Fruit fly (Drosophila melanogaster) whole organism, prepupa: ENCODE measurements around the gene Tcs4.

Experiments
- CG10631 ChIP-seq: fragments of 200-800 bp; sonication (Bioruptor generic); optimal IDR thresholded peaks from 2 replicates; lab custom pipeline; 2016; ENCODE audit warnings: missing biosample characterization, missing genetic modification characterization
- CG8319 ChIP-seq: fragments of 200-800 bp; sonication (Bioruptor generic); optimal IDR thresholded peaks from 3 replicates; lab custom pipeline; 2016; ENCODE audit warnings: missing biosample characterization, missing genetic modification characterization
- Gug ChIP-seq: fragments of 200-800 bp; sonication (Bioruptor generic); IDR thresholded peaks from 2 replicates; pipeline ENCODE4 v1.3.6; 2022; ENCODE audit warnings: missing biosample characterization, missing genetic modification characterization
- Hr38 ChIP-seq: sonication (Bioruptor generic); optimal IDR thresholded peaks from 2 replicates; lab custom pipeline; 2016; ENCODE audit warnings: missing biosample characterization, missing genetic modification characterization
- Hr39 ChIP-seq: fragments of 200-800 bp; sonication (Bioruptor generic); optimal IDR thresholded peaks from 2 replicates; lab custom pipeline; 2016; ENCODE audit warnings: missing biosample characterization, missing genetic modification characterization
- esn ChIP-seq: fragments of 200-800 bp; sonication (Bioruptor generic); optimal IDR thresholded peaks from 2 replicates; lab custom pipeline; 2016; ENCODE audit warnings: missing biosample characterization, mild to moderate bottlenecking, missing genetic modification characterization, moderate library complexity
- net ChIP-seq: fragments of 200-800 bp; sonication (Bioruptor generic); optimal IDR thresholded peaks from 3 replicates; lab custom pipeline; 2016; ENCODE audit warnings: missing biosample characterization, missing genetic modification characterization
- topi ChIP-seq: fragments of 200-800 bp; sonication (Bioruptor generic); optimal IDR thresholded peaks from 3 replicates; lab custom pipeline; 2016; ENCODE audit warnings: missing biosample characterization, missing genetic modification characterization

DNA sequence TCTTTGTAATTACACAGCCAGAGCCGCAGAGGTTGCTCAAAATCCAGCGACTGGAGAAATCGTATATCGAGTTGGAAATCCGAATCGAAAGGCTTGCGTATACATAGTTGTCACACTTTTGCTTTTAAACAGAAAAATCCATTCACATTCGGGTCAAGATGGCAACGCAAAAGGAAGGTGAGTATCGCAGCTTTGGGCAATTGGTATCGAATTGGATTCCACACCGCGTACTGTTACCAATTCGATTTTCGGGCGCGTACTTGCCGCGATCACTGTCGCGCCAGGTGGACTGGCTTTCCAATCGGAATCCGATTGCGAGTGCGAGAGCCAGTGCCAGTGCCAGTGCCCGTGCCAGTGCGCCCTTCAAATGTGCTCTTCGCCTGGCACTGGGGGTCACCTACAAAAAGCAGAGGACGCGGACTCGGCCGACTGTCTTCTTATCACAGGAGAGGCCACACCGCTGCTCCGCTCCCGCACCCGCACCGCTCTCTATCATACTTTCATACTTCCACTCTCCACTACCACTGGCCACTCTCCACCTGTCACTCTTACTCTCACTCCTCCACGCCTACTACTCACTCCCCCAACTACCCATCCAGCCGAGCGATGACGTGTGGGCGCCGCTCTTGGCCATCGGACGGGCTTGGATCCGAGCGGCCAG, 34.0 kb downstream of the Tcs4 start:
- TF ChIP-seq CG8319 (GFP tag; lab: Kevin White, UChicago) (no peak), Hr39 (GFP tag; lab: Kevin White, UChicago) (no peak), net (GFP tag; lab: Kevin White, UChicago) (no peak), CG10631 (GFP tag; lab: Kevin White, UChicago) (no peak), esn (GFP tag; lab: Kevin White, UChicago) (no peak), topi (GFP tag; lab: Kevin White, UChicago) (no peak), Gug (GFP tag; lab: Robert Waterston, UW) (no peak), Hr38 (GFP tag; lab: Kevin White, UChicago) (no peak)
